Worm (Caenorhabditis elegans) whole organism, L3 larva: ENCODE results near the gene wago-4.
A peak's percentile ranks its signal among the peaks of the same experiment; 100 is the strongest.

Source experiments
- ZK546.5 ChIP-seq: sonication (generic microtip); optimal IDR thresholded peaks from 2 replicates; lab custom pipeline; 2017; ENCODE audit warnings: missing biosample characterization, missing genetic modification characterization
- aly-2 ChIP-seq: fragments of 150-350 bp; optimal IDR thresholded peaks from 2 replicates; lab custom pipeline; 2014; ENCODE audit warnings: missing biosample characterization, missing genetic modification characterization
- ama-1 ChIP-seq: fragments of 150-350 bp; optimal IDR thresholded peaks from 2 replicates; lab custom pipeline; 2018
- ceh-16 ChIP-seq: sonication (generic microtip); optimal IDR thresholded peaks from 2 replicates; lab custom pipeline; 2017; ENCODE audit warnings: missing biosample characterization, missing genetic modification characterization
- ceh-28 ChIP-seq: fragments of 150-350 bp; optimal IDR thresholded peaks from 2 replicates; lab custom pipeline; 2014; ENCODE audit warnings: missing biosample characterization, missing genetic modification reagents, missing genetic modification characterization
- ceh-82 ChIP-seq: fragments of 150-350 bp; optimal IDR thresholded peaks from 2 replicates; lab custom pipeline; 2014; ENCODE audit warnings: missing biosample characterization, missing genetic modification characterization
- egl-27 ChIP-seq: sonication (generic microtip); optimal IDR thresholded peaks from 4 replicates; lab custom pipeline; 2017; ENCODE audit warnings: missing biosample characterization, missing genetic modification reagents, missing genetic modification characterization
- egl-5 ChIP-seq: fragments of 150-350 bp; optimal IDR thresholded peaks from 2 replicates; lab custom pipeline; 2017; ENCODE audit warnings: missing biosample characterization, missing genetic modification reagents, missing genetic modification characterization, inconsistent platforms
- elt-2 ChIP-seq: sonication (generic microtip); optimal IDR thresholded peaks from 2 replicates; lab custom pipeline; 2016; ENCODE audit warnings: missing genetic modification reagents, mild to moderate bottlenecking, missing genetic modification characterization, missing compliant biosample characterization
- elt-3 ChIP-seq, 3 experiments: fragments of 150-350 bp in 1 of 3; sonication (generic microtip) in 2 of 3; optimal IDR thresholded peaks; 2 replicates in 2 of 3; 4 replicates in 1 of 3; lab custom pipeline; 2014 to 2017; ENCODE audit warnings: missing biosample characterization in 3 of 3, missing genetic modification characterization in 3 of 3
- fos-1 ChIP-seq: fragments of 150-350 bp; optimal IDR thresholded peaks from 2 replicates; lab custom pipeline; 2014; ENCODE audit warnings: missing biosample characterization, missing genetic modification characterization
- hmg-11 ChIP-seq: sonication (generic microtip); optimal IDR thresholded peaks from 2 replicates; lab custom pipeline; 2016; ENCODE audit warnings: missing genetic modification characterization, missing compliant biosample characterization
- jun-1 ChIP-seq: fragments of 150-350 bp; optimal IDR thresholded peaks from 2 replicates; lab custom pipeline; 2014; ENCODE audit warnings: missing biosample characterization, missing genetic modification reagents, missing genetic modification characterization
- lin-15B ChIP-seq: fragments of 150-350 bp; optimal IDR thresholded peaks from 2 replicates; lab custom pipeline; 2014; ENCODE audit warnings: missing biosample characterization, missing genetic modification characterization
- lin-39 ChIP-seq: fragments of 150-350 bp; optimal IDR thresholded peaks from 2 replicates; lab custom pipeline; 2018; ENCODE audit warnings: missing biosample characterization, missing genetic modification reagents, missing genetic modification characterization
- lsy-12 ChIP-seq: sonication (generic microtip); optimal IDR thresholded peaks from 2 replicates; lab custom pipeline; 2016; ENCODE audit warnings: mild to moderate bottlenecking, missing genetic modification characterization, missing compliant biosample characterization
- mdl-1 ChIP-seq: fragments of 150-350 bp; optimal IDR thresholded peaks from 2 replicates; lab custom pipeline; 2014; ENCODE audit warnings: missing biosample characterization, missing genetic modification characterization
- mml-1 ChIP-seq: fragments of 150-350 bp; sonication (generic microtip); optimal IDR thresholded peaks from 3 replicates; lab custom pipeline; 2014; ENCODE audit warnings: missing biosample characterization, missing genetic modification characterization
- nfya-1 ChIP-seq: sonication (generic microtip); optimal IDR thresholded peaks from 2 replicates; lab custom pipeline; 2017; ENCODE audit warnings: missing genetic modification characterization, mild to moderate bottlenecking, missing compliant biosample characterization, antibody characterized with exemption, moderate library complexity; ENCODE audit not compliant: insufficient read depth
- nhr-23 ChIP-seq: fragments of 150-350 bp; optimal IDR thresholded peaks from 2 replicates; lab custom pipeline; 2014; ENCODE audit warnings: missing biosample characterization, missing genetic modification reagents, missing genetic modification characterization
- nhr-237 ChIP-seq: fragments of 150-350 bp; optimal IDR thresholded peaks from 2 replicates; lab custom pipeline; 2014; ENCODE audit warnings: missing biosample characterization, missing genetic modification characterization
- nhr-25 ChIP-seq: sonication (generic microtip); optimal IDR thresholded peaks from 2 replicates; lab custom pipeline; 2017; ENCODE audit warnings: missing biosample characterization, missing genetic modification characterization
- nhr-43 ChIP-seq: sonication (generic microtip); optimal IDR thresholded peaks from 2 replicates; lab custom pipeline; 2016; ENCODE audit warnings: mild to moderate bottlenecking, missing genetic modification characterization, missing compliant biosample characterization; ENCODE audit not compliant: poor library complexity, severe bottlenecking
- nhr-67 ChIP-seq: fragments of 150-350 bp; optimal IDR thresholded peaks from 2 replicates; lab custom pipeline; 2014; ENCODE audit warnings: missing biosample characterization, missing genetic modification characterization
- nhr-76 ChIP-seq: fragments of 150-350 bp; sonication (generic microtip); optimal IDR thresholded peaks from 5 replicates; lab custom pipeline; 2014; ENCODE audit warnings: missing biosample characterization, missing genetic modification characterization
- nhr-77 ChIP-seq: fragments of 150-350 bp; optimal IDR thresholded peaks from 2 replicates; lab custom pipeline; 2014; ENCODE audit warnings: missing biosample characterization, missing genetic modification characterization
- pha-4 ChIP-seq: fragments of 150-350 bp; optimal IDR thresholded peaks from 2 replicates; lab custom pipeline; 2014; ENCODE audit warnings: missing biosample characterization, missing genetic modification reagents, missing genetic modification characterization
- sea-2 ChIP-seq: fragments of 150-350 bp; sonication (generic microtip); optimal IDR thresholded peaks from 4 replicates; lab custom pipeline; 2014; ENCODE audit warnings: missing biosample characterization, missing genetic modification reagents, missing genetic modification characterization
- skn-1 ChIP-seq: fragments of 150-350 bp; optimal IDR thresholded peaks from 2 replicates; lab custom pipeline; 2014; ENCODE audit warnings: missing biosample characterization, missing genetic modification characterization
- snpc-4 ChIP-seq: fragments of 150-350 bp; optimal IDR thresholded peaks from 2 replicates; lab custom pipeline; 2014; ENCODE audit warnings: missing biosample characterization, missing genetic modification characterization
- unc-39 ChIP-seq: sonication (generic microtip); optimal IDR thresholded peaks from 4 replicates; lab custom pipeline; 2017; ENCODE audit warnings: missing biosample characterization, missing genetic modification characterization
- unc-62 ChIP-seq: fragments of 150-350 bp; sonication (generic microtip); optimal IDR thresholded peaks from 4 replicates; lab custom pipeline; 2014; ENCODE audit warnings: missing biosample characterization, missing genetic modification reagents, missing genetic modification characterization
- ztf-11 ChIP-seq: fragments of 150-350 bp; optimal IDR thresholded peaks from 2 replicates; lab custom pipeline; 2014; ENCODE audit warnings: missing biosample characterization, missing genetic modification characterization

The wago-4 gene

DNA sequence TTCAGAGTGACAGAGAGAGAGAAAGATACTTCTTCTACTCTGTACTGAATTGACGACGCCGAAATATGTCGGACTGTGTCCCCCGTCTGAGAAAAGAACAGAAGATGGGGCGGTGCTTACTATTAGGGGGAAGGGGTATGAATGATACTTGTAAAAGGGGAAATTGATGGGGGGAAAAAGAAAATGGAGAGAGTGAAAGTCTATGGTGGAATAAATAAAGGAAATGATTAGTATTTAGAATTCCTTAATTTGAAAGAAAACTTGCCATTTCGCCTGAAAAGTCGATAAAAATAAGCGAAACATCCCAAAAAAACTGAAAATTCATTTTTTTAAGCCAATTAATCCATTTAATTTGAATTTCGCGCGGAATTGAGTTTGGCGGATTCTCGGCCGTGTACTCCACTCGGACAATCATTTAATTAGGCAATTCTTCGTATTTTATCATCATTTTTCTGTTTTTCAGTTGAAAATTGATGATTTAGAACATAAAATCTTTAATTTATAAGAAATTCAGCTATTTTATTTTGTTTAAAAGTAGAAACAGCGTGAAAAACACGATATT, 4.8 kb upstream of the wago-4 start, which contains the start of gene F35C5.12:
F35C5.12 (minus strand) TSS at position 51 of the 562 bp plus-strand sequence.
- TF ChIP-seq unc-39 (tag; lab: Kevin White, UChicago) (no peak), nfya-1 (peak; percentile 39), lin-15B (tag; lab: Kevin White, UChicago) (peak; percentile 6), nhr-23 (tag; lab: Kevin White, UChicago) (peak; percentile 67), lsy-12 (tag; lab: Kevin White, UChicago) (peak; percentile 23), elt-2 (peak; percentile 8), nhr-25 (tag; lab: Kevin White, UChicago) (no peak), egl-27 (tag; lab: Kevin White, UChicago) (no peak), skn-1 (tag; lab: Kevin White, UChicago) (peak; percentile 66), pha-4 (tag; lab: Kevin White, UChicago) (peak; percentile 48)

DNA sequence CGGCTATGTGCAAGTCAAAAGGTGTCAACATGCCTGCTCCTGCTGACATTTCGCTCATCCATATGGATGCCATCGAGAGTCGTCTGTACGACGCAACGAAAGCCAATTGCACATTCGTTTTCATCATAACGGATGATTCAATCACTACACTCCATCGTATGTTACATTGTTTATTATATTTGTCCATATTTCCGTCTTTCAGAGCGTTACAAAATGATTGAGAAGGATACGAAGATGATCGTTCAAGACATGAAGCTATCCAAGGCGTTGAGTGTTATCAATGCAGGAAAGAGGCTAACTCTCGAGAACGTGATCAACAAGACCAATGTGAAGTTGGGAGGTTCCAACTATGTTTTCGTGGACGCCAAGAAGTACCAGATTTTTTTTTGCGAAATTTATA, 2.1 kb downstream of the wago-4 start:
- TF ChIP-seq nhr-237 (no peak), hmg-11 (no peak), fos-1 (no peak), sea-2 (GFP tag; lab: Kevin White, UChicago) (no peak), nhr-43 (tag; lab: Kevin White, UChicago) (no peak), ama-1 (lab: Kevin White, UChicago) (no peak), lin-39 (tag; lab: Kevin White, UChicago) (no peak), elt-3 (tag; optimal IDR thresholded peaks at IDR 0.05; lab: Kevin White, UChicago) (no peak), pha-4 (tag; lab: Kevin White, UChicago) (no peak), ztf-11 (tag; lab: Kevin White, UChicago) (no peak), nhr-77 (tag; lab: Kevin White, UChicago) (no peak)

DNA sequence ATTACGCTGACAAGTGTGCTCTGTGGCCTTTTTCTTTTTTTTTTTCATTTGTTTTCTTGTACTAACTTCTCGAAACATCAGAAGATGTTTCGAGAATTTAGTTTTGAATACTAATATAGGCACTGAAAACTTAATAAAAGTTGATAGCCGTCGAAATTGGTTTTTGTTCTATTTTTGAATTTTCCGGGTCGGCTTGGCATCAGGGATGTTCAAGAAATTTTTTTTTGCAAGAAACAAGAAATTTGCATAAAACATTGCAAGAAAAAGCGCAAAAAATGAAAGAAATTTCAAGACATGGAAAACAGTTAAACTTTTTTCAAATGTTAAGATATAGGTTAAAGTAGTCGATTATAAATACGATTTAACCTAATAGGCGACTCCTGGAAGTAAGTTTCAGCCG, 3.9 kb downstream of the wago-4 start:
- no peak for TF ChIP-seq unc-62 (GFP tag; lab: Kevin White, UChicago)
- no peak for TF ChIP-seq lin-39 (tag; lab: Kevin White, UChicago)
- TF ChIP-seq jun-1 = no peak
- no peak for TF ChIP-seq mml-1 (tag; lab: Kevin White, UChicago)
- TF ChIP-seq lin-15B (tag; lab: Kevin White, UChicago) = no peak
- no peak for TF ChIP-seq aly-2 (tag; lab: Kevin White, UChicago)
- no peak for TF ChIP-seq ama-1 (lab: Kevin White, UChicago)
- TF ChIP-seq, all 47 proteins: peak for 0

DNA sequence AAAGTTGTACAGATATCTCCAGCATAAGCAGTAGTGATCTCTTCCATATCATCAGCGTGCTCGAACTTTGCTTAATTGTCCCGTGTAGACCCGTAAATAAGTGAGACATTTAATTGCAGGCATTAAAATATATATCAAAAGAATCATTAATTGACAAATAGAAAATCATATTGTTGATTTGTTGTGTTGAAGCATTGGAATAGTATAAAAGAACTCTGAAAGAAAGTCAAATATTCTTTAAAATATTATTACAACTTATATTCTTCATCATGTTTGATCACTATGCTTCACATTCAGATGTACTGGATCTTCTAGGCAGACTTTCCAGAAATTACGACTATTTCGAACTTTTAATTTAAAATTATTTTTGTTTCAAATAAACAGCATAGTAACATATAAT, 6.2 kb downstream of the wago-4 start, which contains the start of gene F58G1.8:
F58G1.8 (minus strand) TSS at position 101 of the 400 bp plus-strand sequence.
- TF ChIP-seq ceh-28 (no peak), egl-27 (tag; lab: Kevin White, UChicago) (no peak), ZK546.5 (tag; lab: Kevin White, UChicago) (no peak), mdl-1 (tag; lab: Kevin White, UChicago) (no peak), unc-39 (tag; lab: Kevin White, UChicago) (no peak), elt-2 (no peak), nhr-43 (tag; lab: Kevin White, UChicago) (no peak), nhr-76 (tag; lab: Kevin White, UChicago) (no peak), ceh-16 (tag; lab: Kevin White, UChicago) (no peak), mml-1 (tag; lab: Kevin White, UChicago) (no peak), jun-1 (no peak), elt-3 (tag; optimal IDR thresholded peaks at IDR 0.05; lab: Kevin White, UChicago) (no peak), nhr-237 (no peak), snpc-4 (tag; lab: Kevin White, UChicago) (no peak), ceh-82 (no peak), lin-39 (tag; lab: Kevin White, UChicago) (no peak), nhr-23 (tag; lab: Kevin White, UChicago) (no peak), nhr-67 (no peak), egl-5 (tag; lab: Kevin White, UChicago) (no peak)

DNA sequence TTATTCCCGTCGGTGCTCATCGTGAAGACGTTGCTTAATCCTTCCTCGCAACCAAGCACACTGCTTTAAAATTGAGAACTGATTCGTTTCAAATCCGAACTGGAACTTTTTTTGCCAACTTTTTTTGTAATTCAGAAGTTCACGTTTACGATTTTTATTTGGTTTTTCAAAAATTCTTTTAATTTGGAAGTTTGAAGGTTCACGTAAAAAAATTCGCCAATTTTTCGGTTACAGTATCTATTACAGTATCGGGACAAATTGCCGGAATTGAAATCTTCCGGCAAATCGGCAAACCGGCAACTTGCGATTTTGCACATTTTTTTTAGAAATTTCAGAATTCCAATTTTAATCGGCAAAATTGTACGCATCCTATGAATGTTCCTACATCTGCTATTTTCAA, 8.9 kb downstream of the wago-4 start, which contains the start of gene F58G1.3:
F58G1.3 (minus strand) TSS at position 101 of the 400 bp plus-strand sequence.
- TF ChIP-seq nfya-1 (no peak), nhr-76 (tag; lab: Kevin White, UChicago) (no peak), ZK546.5 (tag; lab: Kevin White, UChicago) (no peak)
- TF ChIP-seq, all 47 proteins: peak for 0
